Fruit fly (Drosophila melanogaster) whole organism, embryonic: ENCODE data around the gene Cnot4.

Experiments
- CG11398 ChIP-seq: fragments of 200-800 bp; sonication (Bioruptor generic); optimal IDR thresholded peaks from 2 replicates; lab custom pipeline; 2016; ENCODE audit warnings: missing biosample characterization, missing genetic modification characterization
- CG11456 ChIP-seq: fragments of 200-800 bp; sonication (Bioruptor generic); IDR thresholded peaks from 3 replicates; pipeline ENCODE4 v1.3.6; 2022; ENCODE audit warnings: missing biosample characterization, missing genetic modification characterization
- CG11560 ChIP-seq: fragments of 200-800 bp; sonication (Bioruptor generic); IDR thresholded peaks from 3 replicates; pipeline ENCODE4 v1.3.6; 2022; ENCODE audit warnings: missing biosample characterization, missing genetic modification characterization
- CG12071 ChIP-seq: fragments of 200-800 bp; sonication (Bioruptor generic); optimal IDR thresholded peaks from 3 replicates; lab custom pipeline; 2018; ENCODE audit warnings: missing biosample characterization, mild to moderate bottlenecking, missing genetic modification characterization
- CG12942 ChIP-seq: fragments of 200-800 bp; sonication (Bioruptor generic); optimal IDR thresholded peaks from 3 replicates; lab custom pipeline; 2016; ENCODE audit warnings: missing biosample characterization, missing genetic modification characterization
- CG14441 ChIP-seq: fragments of 200-800 bp; sonication (Bioruptor generic); IDR thresholded peaks from 2 replicates; pipeline ENCODE4 v1.3.6; 2022; ENCODE audit warnings: missing biosample characterization, missing genetic modification characterization
- CG1603 ChIP-seq: fragments of 200-800 bp; sonication (Bioruptor generic); optimal IDR thresholded peaks from 2 replicates; lab custom pipeline; 2019; ENCODE audit warnings: missing biosample characterization, mild to moderate bottlenecking, missing genetic modification characterization, moderate library complexity
- CG16779 ChIP-seq: fragments of 200-800 bp; sonication (Bioruptor generic); IDR thresholded peaks from 2 replicates; pipeline ENCODE4 v1.3.6; 2022; ENCODE audit warnings: missing biosample characterization, missing genetic modification characterization
- CG17612 ChIP-seq: fragments of 200-800 bp; sonication (Bioruptor generic); IDR thresholded peaks from 2 replicates; pipeline ENCODE4 v1.3.6; 2022; ENCODE audit warnings: missing biosample characterization, missing genetic modification characterization
- CG2889 ChIP-seq: fragments of 200-800 bp; sonication (Bioruptor generic); IDR thresholded peaks from 3 replicates; pipeline ENCODE4 v1.3.6; 2022; ENCODE audit warnings: missing biosample characterization, missing genetic modification characterization
- CG31224 ChIP-seq: fragments of 200-800 bp; sonication (Bioruptor generic); IDR thresholded peaks from 2 replicates; pipeline ENCODE4 v1.3.6; 2022; ENCODE audit warnings: missing biosample characterization, missing genetic modification characterization
- CG6791 ChIP-seq: fragments of 200-800 bp; sonication (Bioruptor generic); IDR thresholded peaks from 3 replicates; pipeline ENCODE4 v1.3.6; 2022; ENCODE audit warnings: missing biosample characterization, missing genetic modification characterization; ENCODE audit not compliant: partially characterized antibody
- CG7271 ChIP-seq: fragments of 200-800 bp; sonication (Bioruptor generic); optimal IDR thresholded peaks from 2 replicates; lab custom pipeline; 2018; ENCODE audit warnings: missing biosample characterization, mild to moderate bottlenecking, missing genetic modification characterization, moderate library complexity
- CG7372 ChIP-seq: fragments of 200-800 bp; sonication (Bioruptor generic); IDR thresholded peaks from 2 replicates; pipeline ENCODE4 v1.3.6; 2022; ENCODE audit warnings: missing biosample characterization, missing genetic modification characterization
- CG8924 ChIP-seq: fragments of 200-800 bp; optimal IDR thresholded peaks from 3 replicates; lab custom pipeline; 2019; ENCODE audit warnings: missing biosample characterization, mild to moderate bottlenecking, missing genetic modification characterization, moderate library complexity
- CG9215 ChIP-seq: fragments of 200-800 bp; sonication (Bioruptor generic); IDR thresholded peaks from 2 replicates; pipeline ENCODE4 v1.3.6; 2022; ENCODE audit warnings: missing biosample characterization, missing genetic modification characterization
- CoRest ChIP-seq: fragments of 200-800 bp; sonication (Bioruptor generic); optimal IDR thresholded peaks from 3 replicates; lab custom pipeline; 2018; ENCODE audit warnings: missing biosample characterization, mild to moderate bottlenecking, missing genetic modification characterization, moderate library complexity
- Dll ChIP-seq: fragments of 200-800 bp; sonication (Bioruptor generic); IDR thresholded peaks from 4 replicates; pipeline ENCODE4 v1.3.6; 2022; ENCODE audit warnings: missing biosample characterization, missing genetic modification characterization; ENCODE audit not compliant: partially characterized antibody
- Dref ChIP-seq: fragments of 200-800 bp; sonication (Bioruptor generic); IDR thresholded peaks from 2 replicates; pipeline ENCODE4 v1.3.6; 2022; ENCODE audit warnings: missing biosample characterization, missing genetic modification characterization
- HmgZ ChIP-seq: fragments of 200-800 bp; sonication (Bioruptor generic); optimal IDR thresholded peaks from 2 replicates; lab custom pipeline; 2018; ENCODE audit warnings: missing biosample characterization, mild to moderate bottlenecking, missing genetic modification characterization
- Max ChIP-seq: fragments of 200-800 bp; sonication (Bioruptor generic); optimal IDR thresholded peaks from 2 replicates; lab custom pipeline; 2016; ENCODE audit warnings: missing biosample characterization, mild to moderate bottlenecking, missing genetic modification characterization
- Oli ChIP-seq: fragments of 200-800 bp; sonication (Bioruptor generic); optimal IDR thresholded peaks from 2 replicates; lab custom pipeline; 2018; ENCODE audit warnings: missing biosample characterization, mild to moderate bottlenecking, missing genetic modification characterization, moderate library complexity
- Scr ChIP-seq: fragments of 200-800 bp; sonication (Bioruptor generic); IDR thresholded peaks from 2 replicates; pipeline ENCODE4 v1.3.6; 2022; ENCODE audit warnings: missing biosample characterization, missing genetic modification characterization; ENCODE audit not compliant: partially characterized antibody
- ab ChIP-seq: fragments of 200-800 bp; sonication (Bioruptor generic); optimal IDR thresholded peaks from 2 replicates; lab custom pipeline; 2016; ENCODE audit warnings: missing biosample characterization, missing genetic modification characterization
- ap ChIP-seq: fragments of 200-800 bp; sonication (Bioruptor generic); IDR thresholded peaks from 2 replicates; pipeline ENCODE4 v1.3.6; 2022; ENCODE audit warnings: missing biosample characterization, missing genetic modification characterization
- bsh ChIP-seq, 2 experiments: fragments of 200-800 bp; sonication (Bioruptor generic); optimal IDR thresholded peaks; 2 replicates each; lab custom pipeline; 2017 to 2018; ENCODE audit warnings: mild to moderate bottlenecking in 2 of 2, missing biosample characterization in 2 of 2, missing genetic modification characterization in 2 of 2, moderate library complexity in 1 of 2
- cad ChIP-seq: fragments of >200 bp; optimal IDR thresholded peaks from 2 replicates; lab custom pipeline; 2017; ENCODE audit warnings: missing biosample characterization, missing genetic modification characterization
- cas ChIP-seq: fragments of 200-800 bp; sonication (Bioruptor generic); IDR thresholded peaks from 2 replicates; pipeline ENCODE4 v1.3.6; 2022; ENCODE audit warnings: missing biosample characterization, missing genetic modification characterization
- corto ChIP-seq: fragments of 200-800 bp; sonication (Bioruptor generic); optimal IDR thresholded peaks from 2 replicates; lab custom pipeline; 2016; ENCODE audit warnings: missing biosample characterization, mild to moderate bottlenecking, missing genetic modification characterization, moderate library complexity
- crc ChIP-seq: fragments of 200-800 bp; sonication (Bioruptor generic); optimal IDR thresholded peaks from 2 replicates; lab custom pipeline; 2016; ENCODE audit warnings: missing biosample characterization, missing genetic modification characterization
- dm ChIP-seq: fragments of 200-800 bp; sonication (Bioruptor generic); optimal IDR thresholded peaks from 3 replicates; lab custom pipeline; 2016; ENCODE audit warnings: missing biosample characterization, missing genetic modification characterization
- dmrt99B ChIP-seq: fragments of 200-800 bp; sonication (Bioruptor generic); optimal IDR thresholded peaks from 2 replicates; lab custom pipeline; 2018; ENCODE audit warnings: missing biosample characterization, mild to moderate bottlenecking, missing genetic modification characterization, moderate library complexity
- gce ChIP-seq: fragments of 200-800 bp; sonication (Bioruptor generic); IDR thresholded peaks from 3 replicates; pipeline ENCODE4 v1.3.6; 2022; ENCODE audit warnings: missing biosample characterization, missing genetic modification characterization
- h ChIP-seq: fragments of >200 bp; optimal IDR thresholded peaks from 2 replicates; lab custom pipeline; 2017
- ham ChIP-seq: fragments of 200-800 bp; sonication (Bioruptor generic); IDR thresholded peaks from 2 replicates; pipeline ENCODE4 v1.3.6; 2022; ENCODE audit warnings: missing biosample characterization, missing genetic modification characterization
- jigr1 ChIP-seq: fragments of 200-800 bp; sonication (Bioruptor generic); IDR thresholded peaks from 3 replicates; pipeline ENCODE4 v1.3.6; 2022; ENCODE audit warnings: missing biosample characterization, missing genetic modification characterization
- lbe ChIP-seq: fragments of 200-800 bp; sonication (Bioruptor generic); optimal IDR thresholded peaks from 2 replicates; lab custom pipeline; 2016; ENCODE audit warnings: missing biosample characterization, mild to moderate bottlenecking, missing genetic modification characterization
- luna ChIP-seq: fragments of 200-800 bp; sonication (Bioruptor generic); optimal IDR thresholded peaks from 2 replicates; lab custom pipeline; 2016; ENCODE audit warnings: missing biosample characterization, missing genetic modification characterization
- nmo ChIP-seq: fragments of 200-800 bp; sonication (Bioruptor generic); optimal IDR thresholded peaks from 2 replicates; lab custom pipeline; 2018; ENCODE audit warnings: missing biosample characterization, mild to moderate bottlenecking, missing genetic modification characterization, moderate library complexity
- pfk ChIP-seq: fragments of 200-800 bp; sonication (Bioruptor generic); optimal IDR thresholded peaks from 2 replicates; lab custom pipeline; 2018; ENCODE audit warnings: missing biosample characterization, mild to moderate bottlenecking, missing genetic modification characterization, moderate library complexity
- phol ChIP-seq: fragments of 200-800 bp; sonication (Bioruptor generic); optimal IDR thresholded peaks from 3 replicates; lab custom pipeline; 2018; ENCODE audit warnings: missing biosample characterization, mild to moderate bottlenecking, missing genetic modification characterization, moderate library complexity
- pita ChIP-seq: fragments of 200-800 bp; sonication (Bioruptor generic); optimal IDR thresholded peaks from 2 replicates; lab custom pipeline; 2017; ENCODE audit warnings: missing biosample characterization, mild to moderate bottlenecking, missing genetic modification characterization
- pros ChIP-seq: fragments of 200-800 bp; sonication (Bioruptor generic); optimal IDR thresholded peaks from 3 replicates; lab custom pipeline; 2019; ENCODE audit warnings: missing biosample characterization, mild to moderate bottlenecking, missing genetic modification characterization, moderate library complexity
- slbo ChIP-seq: fragments of 200-800 bp; sonication (Bioruptor generic); IDR thresholded peaks from 2 replicates; pipeline ENCODE4 v1.3.6; 2022; ENCODE audit warnings: missing biosample characterization, missing genetic modification characterization
- sqz ChIP-seq: fragments of 200-800 bp; sonication (Bioruptor generic); optimal IDR thresholded peaks from 3 replicates; lab custom pipeline; 2018; ENCODE audit warnings: missing biosample characterization, mild to moderate bottlenecking, missing genetic modification characterization
- stwl ChIP-seq: fragments of 200-800 bp; sonication (Bioruptor generic); optimal IDR thresholded peaks from 3 replicates; lab custom pipeline; 2018; ENCODE audit warnings: missing biosample characterization, mild to moderate bottlenecking, missing genetic modification characterization, moderate library complexity
- tll ChIP-seq, 2 experiments: fragments of 200-800 bp in 1 of 2; fragments of >200 bp in 1 of 2; sonication (Bioruptor generic) in 1 of 2; optimal IDR thresholded peaks; 2 replicates each; lab custom pipeline; 2017 to 2019; ENCODE audit warnings: missing biosample characterization in 2 of 2, missing genetic modification characterization in 2 of 2, mild to moderate bottlenecking in 1 of 2, moderate library complexity in 1 of 2
- tx ChIP-seq: fragments of 200-800 bp; sonication (Bioruptor generic); optimal IDR thresholded peaks from 2 replicates; lab custom pipeline; 2016; ENCODE audit warnings: missing biosample characterization, missing genetic modification characterization
- unpg ChIP-seq: fragments of 200-800 bp; sonication (Bioruptor generic); optimal IDR thresholded peaks from 3 replicates; lab custom pipeline; 2018; ENCODE audit warnings: missing biosample characterization, mild to moderate bottlenecking, missing genetic modification characterization, moderate library complexity
- zen ChIP-seq: fragments of 200-800 bp; sonication (Bioruptor generic); optimal IDR thresholded peaks from 3 replicates; lab custom pipeline; 2018; ENCODE audit warnings: missing biosample characterization, mild to moderate bottlenecking, missing genetic modification characterization, moderate library complexity

Cnot4 gene

dm6 chr2L:10386208-10386805 is 10.2 kb upstream of the Cnot4 start, which contains the start of the genes Cdk1 and mRpS7 (continued):
- TF ChIP-seq CG2889 (GFP tag; lab: Robert Waterston, UW) (peak; percentile 13; the same call in 1 of the 3 replicates), dmrt99B (peak; percentile 78), gce (GFP tag; lab: Robert Waterston, UW) (peak; percentile 67; the same call in 1 of the 3 replicates), ap (GFP tag; lab: Robert Waterston, UW) (0 out of 2 replicates have a peak, but pooled peaks have one; percentile 40), CG17612 (GFP tag; lab: Robert Waterston, UW) (no peak), ham (GFP tag; lab: Robert Waterston, UW) (no peak), CG16779 (GFP tag; lab: Robert Waterston, UW) (no peak), CG12942 (peak; percentile 62), nmo (GFP tag; lab: Kevin White, UChicago) (peak; percentile 92), CG14441 (GFP tag; lab: Robert Waterston, UW) (peak; percentile 74), Dref (GFP tag; lab: Robert Waterston, UW) (no peak), stwl (tag; lab: Kevin White, UChicago) (no peak), CoRest (tag; lab: Kevin White, UChicago) (peak; percentile 90), ab (GFP tag; lab: Kevin White, UChicago) (no peak), CG6791 (GFP tag; lab: Robert Waterston, UW) (no peak), h (no peak), pita (GFP tag; lab: Kevin White, UChicago) (no peak), CG11560 (tag; lab: Robert Waterston, UW) (no peak), luna (GFP tag; lab: Kevin White, UChicago) (no peak), CG31224 (peak; percentile 39; the same call in 1 of the 2 replicates), crc (peak; percentile 10), Dll (GFP tag; lab: Robert Waterston, UW) (no peak), dm (GFP tag; lab: Kevin White, UChicago) (peak; percentile 43), tll (GFP tag; optimal IDR thresholded peaks at IDR 0.05; lab: Kevin White, UChicago) (peak in 1 of 2 experiments; percentile 9), sqz (GFP tag; lab: Kevin White, UChicago) (peak; percentile 39), tx (GFP tag; lab: Kevin White, UChicago) (peak; percentile 44), cas (GFP tag; lab: Robert Waterston, UW) (no peak), bsh (GFP tag; optimal IDR thresholded peaks at IDR 0.05; lab: Kevin White, UChicago) (peak in 1 of 2 experiments; percentile 75), CG11398 (GFP tag; lab: Kevin White, UChicago) (no peak), CG7271 (peak; percentile 37), jigr1 (GFP tag; lab: Robert Waterston, UW) (peak; percentile 65; the same call in 1 of the 3 replicates), zen (tag; lab: Kevin White, UChicago) (peak; percentile 70), corto (GFP tag; lab: Kevin White, UChicago) (no peak), CG1603 (tag; lab: Kevin White, UChicago) (peak; percentile 98), unpg (GFP tag; lab: Kevin White, UChicago) (peak; percentile 79), Oli (tag; lab: Kevin White, UChicago) (peak; percentile 77), CG12071 (GFP tag; lab: Kevin White, UChicago) (no peak), CG7372 (GFP tag; lab: Robert Waterston, UW) (peak; percentile 65), cad (GFP tag; lab: Kevin White, UChicago) (no peak), lbe (GFP tag; lab: Kevin White, UChicago) (no peak), pfk (peak; percentile 90), Max (peak; percentile 79), phol (tag; lab: Kevin White, UChicago) (peak; percentile 89), CG8924 (tag; lab: Kevin White, UChicago) (peak; percentile 87), Scr (GFP tag; lab: Robert Waterston, UW) (no peak), HmgZ (tag; lab: Kevin White, UChicago) (peak; percentile 51), CG11456 (GFP tag; lab: Robert Waterston, UW) (peak; percentile 52; the same call in 1 of the 3 replicates), pros (GFP tag; lab: Kevin White, UChicago) (no peak), slbo (GFP tag; lab: Robert Waterston, UW) (peak; percentile 78), CG9215 (GFP tag; lab: Robert Waterston, UW) (no peak)
